Worm (Caenorhabditis elegans): Measurements from ENCODE around the gene H01M10.1.

The H01M10.1 gene

ce11 chrX:2541003-2541521 is 39.3 kb downstream of the H01M10.1 start, which contains the start of gene F52H2.3 (continued):
- TF ChIP-seq egl-27 (tag; optimal IDR thresholded peaks at IDR 0.05): no peak
- no peak for TF ChIP-seq lin-39 (tag; optimal IDR thresholded peaks at IDR 0.05)
- TF ChIP-seq attf-4 (tag; optimal IDR thresholded peaks at IDR 0.05): no peak
- no peak for TF ChIP-seq ceh-28 (tag; optimal IDR thresholded peaks at IDR 0.05)
- TF ChIP-seq nhr-25 (tag; optimal IDR thresholded peaks at IDR 0.05; ENCODE audit: borderline replicate concordance, insufficient read depth): no peak
- peak; percentile 64 for TF ChIP-seq hlh-11 (tag; optimal IDR thresholded peaks at IDR 0.05)
- TF ChIP-seq dve-1 (tag; optimal IDR thresholded peaks at IDR 0.05; ENCODE audit: insufficient read depth): peak; percentile 58
- no peak for TF ChIP-seq arid-1 (GFP tag; conservative IDR thresholded peaks at IDR 0.05)
- no peak for TF ChIP-seq daf-16 (GFP tag; optimal IDR thresholded peaks at IDR 0.05)
- TF ChIP-seq daf-16 (tag; optimal IDR thresholded peaks at IDR 0.05): peak; percentile 89
- peak; percentile 59 for TF ChIP-seq dmd-6 (GFP tag; IDR thresholded peaks at IDR 0.05)

- TF ChIP-seq lin-38 (GFP tag; IDR thresholded peaks at IDR 0.05) (no peak), mep-1 (tag; optimal IDR thresholded peaks at IDR 0.05) (no peak), lin-39 (tag; optimal IDR thresholded peaks at IDR 0.05) (no peak), lin-1 (GFP tag; IDR thresholded peaks at IDR 0.05) (no peak), mdt-29 (GFP tag; IDR thresholded peaks at IDR 0.05) (no peak), aha-1 (tag) (peak; percentile 26)
Observed at ce11 chrX:2538713-2539112, 41.7 kb downstream of the H01M10.1 start.

- TF ChIP-seq aly-2 (tag; optimal IDR thresholded peaks at IDR 0.05): no peak
- no peak for TF ChIP-seq snpc-1.2 (GFP tag; IDR thresholded peaks at IDR 0.05)
- TF ChIP-seq lin-1 (GFP tag; IDR thresholded peaks at IDR 0.05): no peak
- no peak for TF ChIP-seq php-3 (GFP tag; IDR thresholded peaks at IDR 0.05)
- peak; percentile 43 for TF ChIP-seq F37D6.2 (tag; optimal IDR thresholded peaks at IDR 0.05)
- peak; percentile 81 for TF ChIP-seq mep-1 (tag; optimal IDR thresholded peaks at IDR 0.05)
- peak; percentile 75 for TF ChIP-seq ctbp-1 (GFP tag; IDR thresholded peaks at IDR 0.05)
- TF ChIP-seq cey-2 (tag; optimal IDR thresholded peaks at IDR 0.05; ENCODE audit: borderline replicate concordance, insufficient read depth): no peak
- peak; percentile 51 for TF ChIP-seq mxl-3 (GFP tag; optimal IDR thresholded peaks at IDR 0.05)
- 0 out of 2 replicates have a peak, but pooled peaks have one; percentile 9 for TF ChIP-seq dmd-6 (GFP tag; IDR thresholded peaks at IDR 0.05)
- peak; percentile 45 for TF ChIP-seq nhr-6 (tag; optimal IDR thresholded peaks at IDR 0.05)
- peak; percentile 79 for TF ChIP-seq nhr-25 (tag; optimal IDR thresholded peaks at IDR 0.05; ENCODE audit: borderline replicate concordance, insufficient read depth)
- no peak for TF ChIP-seq zfp-2 (tag; optimal IDR thresholded peaks at IDR 0.05)
- TF ChIP-seq ceh-28 (tag; optimal IDR thresholded peaks at IDR 0.05): peak; percentile 60
- no peak for TF ChIP-seq dmd-8 (GFP tag; IDR thresholded peaks at IDR 0.05)
- TF ChIP-seq madf-9 (GFP tag; conservative IDR thresholded peaks at IDR 0.05): 0 out of 2 replicates have a peak, but pooled peaks have one; percentile 36
- TF ChIP-seq nhr-11 (tag; optimal IDR thresholded peaks at IDR 0.05): peak; percentile 91
- TF ChIP-seq tra-1 (GFP tag; IDR thresholded peaks at IDR 0.05): no peak
- no peak for TF ChIP-seq lin-15B (tag; optimal IDR thresholded peaks at IDR 0.05)
- TF ChIP-seq ceh-20 (GFP tag; IDR thresholded peaks at IDR 0.05): peak; percentile 62; the same call in 1 of the 2 replicates
- peak; percentile 34 for TF ChIP-seq duxl-1 (tag; optimal IDR thresholded peaks at IDR 0.05; ENCODE audit: poor library complexity)
- TF ChIP-seq ztf-7 (tag; optimal IDR thresholded peaks at IDR 0.05): no peak
- TF ChIP-seq Y48G9A.11 (GFP tag; IDR thresholded peaks at IDR 0.05): no peak
- no peak for TF ChIP-seq unc-39 (tag; optimal IDR thresholded peaks at IDR 0.05)
- no peak; the same call in 1 of the 2 replicates for TF ChIP-seq pha-4 (GFP tag; IDR thresholded peaks at IDR 0.05)
- TF ChIP-seq pha-4 (tag; optimal IDR thresholded peaks at IDR 0.05): peak; percentile 87
- no peak for TF ChIP-seq arid-1 (GFP tag; conservative IDR thresholded peaks at IDR 0.05)
- TF ChIP-seq zag-1 (tag; optimal IDR thresholded peaks at IDR 0.05): peak; percentile 76
- no peak for TF ChIP-seq ces-1 (GFP tag; optimal IDR thresholded peaks at IDR 0.05)
- no peak for TF ChIP-seq daf-19 (GFP tag; conservative IDR thresholded peaks at IDR 0.05)
- no peak for TF ChIP-seq D1046.2 (GFP tag; IDR thresholded peaks at IDR 0.05)
- 0 out of 2 replicates have a peak, but pooled peaks have one; percentile 31 for TF ChIP-seq lim-7 (GFP tag; IDR thresholded peaks at IDR 0.05)
- no peak for TF ChIP-seq R02D3.7 (tag; optimal IDR thresholded peaks at IDR 0.05)
- TF ChIP-seq egl-43 (GFP tag; IDR thresholded peaks at IDR 0.05): peak; percentile 76
- TF ChIP-seq lsy-2 (tag; optimal IDR thresholded peaks at IDR 0.05): peak; percentile 72 to 78
- no peak for TF ChIP-seq tag-97 (GFP tag; IDR thresholded peaks at IDR 0.05)
Observed at ce11 chrX:2536246-2536772, 44.1 kb downstream of the H01M10.1 start.
